Worm (Caenorhabditis elegans): Measurements from ENCODE around the gene dml-1.

dml-1 gene

ce11 chrIV:2886655-2887054 is at the start of gene dml-1:
dml-1 (plus strand) TSS chrIV:2886955.
- TF ChIP-seq crh-2 (tag; optimal IDR thresholded peaks at IDR 0.05): no peak
- TF ChIP-seq lin-39 (tag; optimal IDR thresholded peaks at IDR 0.05): no peak
- no peak for TF ChIP-seq R02D3.7 (tag; optimal IDR thresholded peaks at IDR 0.05)
- no peak for TF ChIP-seq unc-55 (GFP tag; optimal IDR thresholded peaks at IDR 0.05)
- TF ChIP-seq nhr-12 (tag; optimal IDR thresholded peaks at IDR 0.05): no peak
- no peak for TF ChIP-seq elt-3 (tag; optimal IDR thresholded peaks at IDR 0.05)
- no peak for TF ChIP-seq nhr-6 (tag; optimal IDR thresholded peaks at IDR 0.05)
- TF ChIP-seq alr-1 (tag; optimal IDR thresholded peaks at IDR 0.05): no peak
- no peak for TF ChIP-seq ceh-16 (tag; optimal IDR thresholded peaks at IDR 0.05)
- no peak for TF ChIP-seq C34F6.9 (tag; optimal IDR thresholded peaks at IDR 0.05)
- no peak for TF ChIP-seq ZK546.5 (tag; optimal IDR thresholded peaks at IDR 0.05)
- no peak for TF ChIP-seq nhr-10 (tag; optimal IDR thresholded peaks at IDR 0.05)
- no peak for TF ChIP-seq skn-1 (tag; optimal IDR thresholded peaks at IDR 0.05)

DNA sequence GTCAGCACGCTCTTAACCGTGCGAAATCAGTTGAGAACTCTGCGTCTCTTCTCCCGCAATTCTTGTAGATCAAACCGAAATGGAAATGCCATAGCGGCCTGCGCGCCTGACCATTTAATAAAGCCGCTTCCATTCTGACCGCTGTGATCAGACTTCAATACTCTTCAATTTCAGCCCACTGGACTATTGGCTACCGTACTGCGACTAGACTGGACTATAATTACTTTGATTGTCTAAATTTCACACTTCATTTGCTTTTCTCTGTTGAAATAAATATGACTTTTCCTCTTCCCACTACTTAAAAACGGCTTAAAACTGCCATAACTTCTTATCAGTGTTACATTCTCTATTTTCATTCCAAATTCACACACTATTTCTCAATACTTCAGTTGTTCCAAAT is 48.4 kb upstream of the dml-1 start, which contains the start of gene Y54G2A.7:
TSS of gene Y54G2A.7 (plus strand) at position 301 of the 400 bp plus-strand sequence.
- TF ChIP-seq mdl-1 (tag; optimal IDR thresholded peaks at IDR 0.05) (no peak), nhr-25 (tag; optimal IDR thresholded peaks at IDR 0.05) (no peak), blmp-1 (tag; optimal IDR thresholded peaks at IDR 0.05; ENCODE audit: insufficient read depth) (no peak), dmd-4 (tag; optimal IDR thresholded peaks at IDR 0.05) (no peak), F13H6.1 (tag; optimal IDR thresholded peaks at IDR 0.05) (no peak), unc-55 (GFP tag; optimal IDR thresholded peaks at IDR 0.05) (no peak), nhr-23 (tag; optimal IDR thresholded peaks at IDR 0.05) (no peak), lin-39 (tag; optimal IDR thresholded peaks at IDR 0.05) (no peak), nhr-237 (tag; optimal IDR thresholded peaks at IDR 0.05) (no peak), sma-9 (GFP tag; optimal IDR thresholded peaks at IDR 0.05) (no peak), sma-9 (tag; optimal IDR thresholded peaks at IDR 0.05) (no peak), unc-62 (GFP tag; optimal IDR thresholded peaks at IDR 0.05) (no peak), gmeb-1 (tag; optimal IDR thresholded peaks at IDR 0.05) (no peak), lsy-2 (tag; optimal IDR thresholded peaks at IDR 0.05) (no peak), elt-3 (tag; optimal IDR thresholded peaks at IDR 0.05) (no peak), nhr-129 (tag; optimal IDR thresholded peaks at IDR 0.05) (no peak), unc-39 (tag; optimal IDR thresholded peaks at IDR 0.05) (no peak), skn-1 (tag; optimal IDR thresholded peaks at IDR 0.05) (no peak)

ce11 chrIV:2841260-2841659 is 45.5 kb upstream of the dml-1 start, which contains the start of gene clec-83:
clec-83 (minus strand) TSS chrIV:2841472.
- no peak for TF ChIP-seq nhr-129 (tag; optimal IDR thresholded peaks at IDR 0.05)
- peak; percentile 39 for TF ChIP-seq fos-1 (tag; optimal IDR thresholded peaks at IDR 0.05)

ce11 chrIV:2842162-2842561 is 44.6 kb upstream of the dml-1 start, which contains the start of gene clec-84:
clec-84 (plus strand) TSS chrIV:2842462.
- TF ChIP-seq mab-5 (tag; optimal IDR thresholded peaks at IDR 0.05): no peak
- no peak for TF ChIP-seq F13H6.1 (tag; optimal IDR thresholded peaks at IDR 0.05)
- no peak for TF ChIP-seq unc-55 (GFP tag; optimal IDR thresholded peaks at IDR 0.05)
- no peak for TF ChIP-seq nhr-12 (tag; optimal IDR thresholded peaks at IDR 0.05)
- no peak for TF ChIP-seq R02D3.7 (tag; optimal IDR thresholded peaks at IDR 0.05)
- TF ChIP-seq dmd-4 (tag; optimal IDR thresholded peaks at IDR 0.05): no peak
- TF ChIP-seq elt-1 (tag; optimal IDR thresholded peaks at IDR 0.05): no peak
- no peak for TF ChIP-seq gmeb-1 (tag; optimal IDR thresholded peaks at IDR 0.05)
- TF ChIP-seq egl-27 (tag; optimal IDR thresholded peaks at IDR 0.05): no peak
- TF ChIP-seq ztf-1 (GFP tag; conservative IDR thresholded peaks at IDR 0.05): no peak

DNA sequence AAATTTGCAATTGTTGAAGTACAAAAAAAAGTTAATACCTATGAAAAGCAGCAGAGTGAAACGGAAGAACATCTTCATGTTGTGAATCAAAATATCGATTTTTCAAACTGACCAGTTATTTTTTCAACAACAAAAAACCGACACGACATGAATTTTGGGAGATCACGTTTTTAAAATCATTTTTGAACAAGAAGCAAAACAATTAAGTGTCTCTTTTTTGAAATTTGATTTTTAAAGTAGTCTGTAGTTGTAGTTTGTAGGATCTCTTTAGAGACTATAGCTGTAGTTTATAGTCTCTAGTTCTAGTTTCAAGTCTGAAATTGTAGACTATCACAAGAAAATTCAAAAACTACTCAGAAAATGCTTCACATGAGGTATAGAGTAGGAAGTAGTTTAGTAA is 42.9 kb upstream of the dml-1 start, which contains the start of gene Y54G2A.15:
TSS of gene Y54G2A.15 (minus strand) at position 101 of the 400 bp plus-strand sequence.
- TF ChIP-seq nhr-23 (tag; optimal IDR thresholded peaks at IDR 0.05): no peak
- no peak for TF ChIP-seq sem-4 (tag; optimal IDR thresholded peaks at IDR 0.05)
- TF ChIP-seq mdl-1 (tag; optimal IDR thresholded peaks at IDR 0.05): no peak
- no peak for TF ChIP-seq egl-27 (tag; optimal IDR thresholded peaks at IDR 0.05)
- no peak for TF ChIP-seq crh-2 (tag; optimal IDR thresholded peaks at IDR 0.05)
- no peak for TF ChIP-seq ztf-11 (tag; optimal IDR thresholded peaks at IDR 0.05)
- no peak for TF ChIP-seq nhr-6 (tag; optimal IDR thresholded peaks at IDR 0.05)
- TF ChIP-seq sma-3 (GFP tag; optimal IDR thresholded peaks at IDR 0.05): no peak
- TF ChIP-seq skn-1 (tag; optimal IDR thresholded peaks at IDR 0.05): no peak
- no peak for TF ChIP-seq unc-39 (tag; optimal IDR thresholded peaks at IDR 0.05)
- TF ChIP-seq ztf-4 (tag; optimal IDR thresholded peaks at IDR 0.05): no peak
- no peak for TF ChIP-seq nhr-11 (tag; optimal IDR thresholded peaks at IDR 0.05)
- no peak for TF ChIP-seq sma-9 (GFP tag; optimal IDR thresholded peaks at IDR 0.05)
- TF ChIP-seq sma-9 (tag; optimal IDR thresholded peaks at IDR 0.05): no peak
- no peak for TF ChIP-seq nhr-12 (tag; optimal IDR thresholded peaks at IDR 0.05)
- no peak for TF ChIP-seq alr-1 (tag; optimal IDR thresholded peaks at IDR 0.05)
- no peak for TF ChIP-seq nhr-25 (tag; optimal IDR thresholded peaks at IDR 0.05)
- TF ChIP-seq ztf-1 (GFP tag; conservative IDR thresholded peaks at IDR 0.05): no peak
- no peak for TF ChIP-seq blmp-1 (tag; optimal IDR thresholded peaks at IDR 0.05; ENCODE audit: insufficient read depth)

Measured in whole organism, L2 larva.